Fruit fly (Drosophila melanogaster) whole organism, embryonic: ENCODE measurements around the gene CG42792.

Experiments used
- B-H2 ChIP-seq: fragments of 200-800 bp; sonication (Bioruptor generic); optimal IDR thresholded peaks from 2 replicates; lab custom pipeline; 2018; ENCODE audit warnings: missing biosample characterization, mild to moderate bottlenecking, missing genetic modification characterization
- BtbVII ChIP-seq: fragments of 200-800 bp; sonication (Bioruptor generic); optimal IDR thresholded peaks from 3 replicates; lab custom pipeline; 2017; ENCODE audit warnings: missing biosample characterization, mild to moderate bottlenecking, missing genetic modification characterization
- CG10147 ChIP-seq: fragments of 200-800 bp; sonication (Bioruptor generic); optimal IDR thresholded peaks from 2 replicates; lab custom pipeline; 2019; ENCODE audit warnings: missing biosample characterization, mild to moderate bottlenecking, missing genetic modification characterization, moderate library complexity
- CG10565 ChIP-seq: fragments of 200-800 bp; sonication (Bioruptor generic); optimal IDR thresholded peaks from 3 replicates; lab custom pipeline; 2016; ENCODE audit warnings: missing biosample characterization, mild to moderate bottlenecking, missing genetic modification characterization
- CG14860 ChIP-seq: fragments of 200-800 bp; sonication (Bioruptor generic); IDR thresholded peaks from 3 replicates; pipeline ENCODE4 v1.3.6; 2022; ENCODE audit warnings: missing biosample characterization, missing genetic modification characterization; ENCODE audit not compliant: partially characterized antibody
- CG17612 ChIP-seq: fragments of 200-800 bp; sonication (Bioruptor generic); IDR thresholded peaks from 2 replicates; pipeline ENCODE4 v1.3.6; 2022; ENCODE audit warnings: missing biosample characterization, missing genetic modification characterization
- CG17829 ChIP-seq: fragments of 200-800 bp; optimal IDR thresholded peaks from 2 replicates; lab custom pipeline; 2019; ENCODE audit warnings: missing biosample characterization, mild to moderate bottlenecking, missing genetic modification characterization, moderate library complexity
- CG18011 ChIP-seq: fragments of 200-800 bp; sonication (Bioruptor generic); optimal IDR thresholded peaks from 2 replicates; lab custom pipeline; 2017; ENCODE audit warnings: missing biosample characterization, missing genetic modification characterization, mild to moderate bottlenecking, moderate library complexity, missing genotype
- CG18262 ChIP-seq: fragments of 200-800 bp; optimal IDR thresholded peaks from 3 replicates; lab custom pipeline; 2019; ENCODE audit warnings: missing biosample characterization, mild to moderate bottlenecking, missing genetic modification characterization, moderate library complexity
- CG2129 ChIP-seq: fragments of 200-800 bp; sonication (Bioruptor generic); IDR thresholded peaks from 2 replicates; pipeline ENCODE4 v1.3.6; 2022; ENCODE audit warnings: missing biosample characterization, missing genetic modification characterization; ENCODE audit not compliant: partially characterized antibody
- CG2678 ChIP-seq: fragments of 200-800 bp; sonication (Bioruptor generic); optimal IDR thresholded peaks from 3 replicates; lab custom pipeline; 2019; ENCODE audit warnings: missing biosample characterization, mild to moderate bottlenecking, missing genetic modification characterization, moderate library complexity
- CG2875 ChIP-seq: fragments of 200-800 bp; sonication (Bioruptor generic); optimal IDR thresholded peaks from 2 replicates; lab custom pipeline; 2017; ENCODE audit warnings: missing biosample characterization, mild to moderate bottlenecking, missing genetic modification characterization, missing genetic modification reagents
- CG3281 ChIP-seq: fragments of 200-800 bp; sonication (Bioruptor generic); optimal IDR thresholded peaks from 3 replicates; lab custom pipeline; 2017; ENCODE audit warnings: missing biosample characterization, mild to moderate bottlenecking, missing genetic modification characterization
- CG34224 ChIP-seq: fragments of 200-800 bp; sonication (Bioruptor generic); IDR thresholded peaks from 3 replicates; pipeline ENCODE4 v1.3.6; 2022; ENCODE audit warnings: missing biosample characterization, missing genetic modification characterization; ENCODE audit not compliant: partially characterized antibody
- CG3726 ChIP-seq: fragments of 200-800 bp; sonication (Bioruptor generic); IDR thresholded peaks from 3 replicates; pipeline ENCODE4, ENCODE4 v1.3.6; 2022; ENCODE audit warnings: missing biosample characterization, missing genetic modification characterization
- CG3838 ChIP-seq: fragments of 200-800 bp; sonication (Bioruptor generic); optimal IDR thresholded peaks from 3 replicates; lab custom pipeline; 2016; ENCODE audit warnings: missing biosample characterization, missing genetic modification characterization
- CG4404 ChIP-seq: fragments of 200-800 bp; sonication (Bioruptor generic); IDR thresholded peaks from 2 replicates; pipeline ENCODE4 v1.3.6; 2022; ENCODE audit warnings: missing biosample characterization, missing genetic modification characterization
- CG6683 ChIP-seq: fragments of 200-800 bp; sonication (Bioruptor generic); optimal IDR thresholded peaks from 2 replicates; lab custom pipeline; 2017; ENCODE audit warnings: missing biosample characterization, mild to moderate bottlenecking, missing genetic modification characterization, missing genetic modification reagents
- CG7987 ChIP-seq: fragments of 200-800 bp; sonication (Bioruptor generic); optimal IDR thresholded peaks from 2 replicates; lab custom pipeline; 2018; ENCODE audit warnings: missing biosample characterization, mild to moderate bottlenecking, missing genetic modification characterization, moderate library complexity
- CG9727 ChIP-seq: fragments of 200-800 bp; sonication (Bioruptor generic); optimal IDR thresholded peaks from 3 replicates; lab custom pipeline; 2017; ENCODE audit warnings: missing biosample characterization, mild to moderate bottlenecking, missing genetic modification characterization
- CG9932 ChIP-seq: fragments of 200-800 bp; sonication (Bioruptor generic); IDR thresholded peaks from 2 replicates; pipeline ENCODE4 v1.3.6; 2022; ENCODE audit warnings: missing biosample characterization, missing genetic modification characterization
- CHES-1-like ChIP-seq: fragments of 200-800 bp; sonication (Bioruptor generic); optimal IDR thresholded peaks from 2 replicates; lab custom pipeline; 2016; ENCODE audit warnings: missing biosample characterization, missing genetic modification characterization
- Doc3 ChIP-seq: fragments of 200-800 bp; sonication (Bioruptor generic); IDR thresholded peaks from 3 replicates; pipeline ENCODE4 v1.3.6; 2022; ENCODE audit warnings: missing biosample characterization, missing genetic modification characterization; ENCODE audit not compliant: partially characterized antibody
- Fer2 ChIP-seq: fragments of 200-800 bp; sonication (Bioruptor generic); optimal IDR thresholded peaks from 2 replicates; lab custom pipeline; 2018; ENCODE audit warnings: missing biosample characterization, mild to moderate bottlenecking, missing genetic modification characterization, moderate library complexity
- Fer3 ChIP-seq: fragments of 200-800 bp; sonication (Bioruptor generic); optimal IDR thresholded peaks from 2 replicates; lab custom pipeline; 2018; ENCODE audit warnings: missing biosample characterization, mild to moderate bottlenecking, missing genetic modification characterization, moderate library complexity
- Mad ChIP-seq: fragments of 200-800 bp; sonication (Bioruptor generic); optimal IDR thresholded peaks from 2 replicates; lab custom pipeline; 2016; ENCODE audit warnings: missing biosample characterization, missing genetic modification characterization
- Pdp1 ChIP-seq, 2 experiments: fragments of 200-800 bp; sonication (Bioruptor generic); optimal IDR thresholded peaks; 3 replicates each; lab custom pipeline; 2016; ENCODE audit warnings: missing biosample characterization in 2 of 2, missing genetic modification characterization in 2 of 2, mild to moderate bottlenecking in 1 of 2, moderate library complexity in 1 of 2
- ase ChIP-seq: fragments of 200-800 bp; sonication (Bioruptor generic); IDR thresholded peaks from 3 replicates; pipeline ENCODE4 v1.3.6; 2022; ENCODE audit warnings: missing biosample characterization, missing genetic modification characterization
- bowl ChIP-seq: fragments of 200-800 bp; sonication (Bioruptor generic); IDR thresholded peaks from 2 replicates; pipeline ENCODE4 v1.3.6; 2022; ENCODE audit warnings: missing biosample characterization, missing genetic modification characterization
- chinmo ChIP-seq: fragments of 200-800 bp; sonication (Bioruptor generic); IDR thresholded peaks from 4 replicates; pipeline ENCODE4 v1.3.6; 2022; ENCODE audit warnings: missing biosample characterization, missing genetic modification characterization; ENCODE audit not compliant: partially characterized antibody
- cwo ChIP-seq: fragments of 200-800 bp; sonication (Bioruptor generic); optimal IDR thresholded peaks from 3 replicates; lab custom pipeline; 2017; ENCODE audit warnings: missing biosample characterization, missing genetic modification characterization, mild to moderate bottlenecking, moderate library complexity, missing genetic modification reagents
- en ChIP-seq: fragments of 200-800 bp; sonication (Bioruptor generic); optimal IDR thresholded peaks from 2 replicates; lab custom pipeline; 2016; ENCODE audit warnings: missing biosample characterization, missing genetic modification characterization
- exex ChIP-seq: fragments of 200-800 bp; sonication (Bioruptor generic); optimal IDR thresholded peaks from 4 replicates; lab custom pipeline; 2018; ENCODE audit warnings: missing biosample characterization, mild to moderate bottlenecking, missing genetic modification characterization, moderate library complexity
- fd3F ChIP-seq: fragments of 200-800 bp; sonication (Bioruptor generic); optimal IDR thresholded peaks from 2 replicates; lab custom pipeline; 2018; ENCODE audit warnings: missing biosample characterization, mild to moderate bottlenecking, missing genetic modification characterization, moderate library complexity
- fd64A ChIP-seq: fragments of 200-800 bp; sonication (Bioruptor generic); optimal IDR thresholded peaks from 3 replicates; lab custom pipeline; 2018; ENCODE audit warnings: missing biosample characterization, mild to moderate bottlenecking, missing genetic modification characterization
- fd96Cb ChIP-seq: fragments of 200-800 bp; sonication (Bioruptor generic); optimal IDR thresholded peaks from 2 replicates; lab custom pipeline; 2018; ENCODE audit warnings: missing biosample characterization, mild to moderate bottlenecking, missing genetic modification characterization, moderate library complexity
- gt ChIP-seq: fragments of 200-800 bp; sonication (Bioruptor generic); IDR thresholded peaks from 2 replicates; pipeline ENCODE4 v1.3.6; 2022; ENCODE audit warnings: missing biosample characterization, missing genetic modification characterization
- jumu ChIP-seq: fragments of 200-800 bp; sonication (Bioruptor generic); optimal IDR thresholded peaks from 3 replicates; lab custom pipeline; 2016; ENCODE audit warnings: missing biosample characterization, missing genetic modification characterization
- klu ChIP-seq: fragments of 200-800 bp; sonication (Bioruptor generic); IDR thresholded peaks from 2 replicates; pipeline ENCODE4 v1.3.6; 2022; ENCODE audit warnings: missing biosample characterization, missing genetic modification characterization
- luna ChIP-seq: fragments of 200-800 bp; sonication (Bioruptor generic); optimal IDR thresholded peaks from 2 replicates; lab custom pipeline; 2016; ENCODE audit warnings: missing biosample characterization, missing genetic modification characterization
- prd ChIP-seq, 3 experiments: fragments of >200 bp in 2 of 3; fragments of 200-800 bp in 1 of 3; sonication (Bioruptor generic) in 1 of 3; optimal IDR thresholded peaks in 2 of 3; IDR thresholded peaks in 1 of 3; 2 replicates in 2 of 3; 3 replicates in 1 of 3; pipeline versions ENCODE4 v1.3.6 to Lab custom; 2017 to 2022; ENCODE audit warnings: missing biosample characterization in 1 of 3, missing genetic modification characterization in 1 of 3
- sc ChIP-seq, 3 experiments: fragments of >200 bp in 2 of 3; fragments of 200-800 bp in 1 of 3; sonication (Bioruptor generic) in 1 of 3; optimal IDR thresholded peaks; 2 replicates in 2 of 3; 3 replicates in 1 of 3; lab custom pipeline; 2017; ENCODE audit warnings: mild to moderate bottlenecking in 1 of 3, missing biosample characterization in 1 of 3, missing genetic modification characterization in 1 of 3, missing genetic modification reagents in 1 of 3
- sens-2 ChIP-seq: fragments of 200-800 bp; sonication (Bioruptor generic); IDR thresholded peaks from 2 replicates; pipeline ENCODE4 v1.3.6; 2022; ENCODE audit warnings: missing biosample characterization, missing genetic modification characterization
- slou ChIP-seq: fragments of 200-800 bp; sonication (Bioruptor generic); optimal IDR thresholded peaks from 3 replicates; lab custom pipeline; 2016; ENCODE audit warnings: missing biosample characterization, missing genetic modification characterization
- sna ChIP-seq: fragments of 200-800 bp; sonication (Bioruptor generic); IDR thresholded peaks from 2 replicates; pipeline ENCODE4 v1.3.6; 2022; ENCODE audit warnings: missing biosample characterization, missing genetic modification characterization; ENCODE audit not compliant: partially characterized antibody
- yki ChIP-seq: fragments of >200 bp; optimal IDR thresholded peaks from 3 replicates; lab custom pipeline; 2018

Gene CG42792

DNA sequence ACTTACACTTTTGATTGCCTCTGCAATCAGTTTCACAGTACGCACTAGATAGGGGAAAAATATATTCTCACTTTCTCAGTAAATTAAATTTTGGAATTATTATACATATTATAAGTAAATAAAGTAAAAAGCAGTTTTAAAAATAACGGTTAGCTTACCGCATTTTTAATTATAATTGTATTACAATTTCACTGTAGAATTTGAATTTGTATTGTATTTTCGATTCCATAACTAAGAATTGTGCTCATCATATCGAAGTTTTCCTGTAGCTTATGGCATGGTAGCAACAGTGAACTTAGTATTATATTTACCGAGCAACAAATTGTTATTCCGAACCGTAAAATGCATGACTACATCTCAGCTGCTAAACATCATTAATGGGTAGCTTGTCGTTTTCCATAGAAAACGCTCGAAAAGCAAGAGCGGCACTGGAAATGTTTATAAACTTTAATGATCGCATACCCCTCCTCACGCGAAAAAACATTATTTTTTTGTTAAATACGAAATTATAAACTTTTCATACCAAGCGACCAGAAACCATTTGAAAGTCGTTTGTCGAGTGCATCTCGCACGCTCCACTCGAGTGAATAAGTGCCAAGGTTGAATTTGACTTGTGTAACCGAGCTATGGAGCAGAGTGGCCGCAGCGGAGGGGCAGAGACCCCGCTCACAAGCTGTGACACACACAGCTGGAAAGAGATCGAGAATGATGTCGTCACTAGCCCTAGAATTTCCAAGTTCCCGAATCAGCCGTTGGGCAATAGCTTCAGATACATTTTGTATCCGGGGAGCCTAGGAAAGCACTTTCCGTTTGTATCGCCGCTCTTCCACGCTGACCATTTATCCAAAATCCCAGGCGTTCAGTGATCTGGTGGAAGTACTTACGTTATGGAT is 47.0 kb upstream of the CG42792 start (continued):
- TF ChIP-seq slou: peak; percentile 78
- TF ChIP-seq ase (GFP tag; lab: Robert Waterston, UW): peak; percentile 80
- TF ChIP-seq CG17612 (GFP tag; lab: Robert Waterston, UW): peak; percentile 66; the same call in 1 of the 2 replicates
- no peak for TF ChIP-seq CG3838 (GFP tag; lab: Kevin White, UChicago)
- TF ChIP-seq CG18011: peak; percentile 60
- TF ChIP-seq sc (optimal IDR thresholded peaks at IDR 0.05; lab: Kevin White, UChicago): no peak
- TF ChIP-seq sc (GFP tag; optimal IDR thresholded peaks at IDR 0.05; lab: Kevin White, UChicago): peak; percentile 78
- peak; percentile 90 for TF ChIP-seq CG3726 (GFP tag; lab: Robert Waterston, UW)
- TF ChIP-seq gt (GFP tag; lab: Robert Waterston, UW): 0 out of 2 replicates have a peak, but pooled peaks have one; percentile 10
- peak; percentile 87 for TF ChIP-seq CG9932 (GFP tag; lab: Robert Waterston, UW)
- TF ChIP-seq prd (optimal IDR thresholded peaks at IDR 0.05; lab: Kevin White, UChicago): no peak
- peak; percentile 92 for TF ChIP-seq prd (GFP tag; IDR thresholded peaks at IDR 0.05; lab: Robert Waterston, UW)
- TF ChIP-seq CG10565 (GFP tag; lab: Kevin White, UChicago): no peak
- peak; percentile 92 for TF ChIP-seq CG7987 (GFP tag; lab: Kevin White, UChicago)
- TF ChIP-seq jumu (GFP tag; lab: Kevin White, UChicago): peak; percentile 40
- peak; percentile 96 for TF ChIP-seq fd3F (GFP tag; lab: Kevin White, UChicago)
- peak; percentile 87 for TF ChIP-seq BtbVII
- peak; percentile 94 for TF ChIP-seq CG9727 (GFP tag; lab: Kevin White, UChicago)
- TF ChIP-seq fd64A (GFP tag; lab: Kevin White, UChicago): no peak
- peak; percentile 94 for TF ChIP-seq Fer3
- peak; percentile 84 for TF ChIP-seq CG4404
- no peak for TF ChIP-seq yki (lab: Kevin White, UChicago)
- peak; percentile 20 for TF ChIP-seq Mad (GFP tag; lab: Kevin White, UChicago)
- TF ChIP-seq CG14860 (GFP tag; lab: Robert Waterston, UW): 0 out of 3 replicates have a peak, but pooled peaks have one; percentile 27
- TF ChIP-seq CG2875 (GFP tag; lab: Kevin White, UChicago): peak; percentile 91
- peak; percentile 81 for TF ChIP-seq exex
- TF ChIP-seq CG10147 (GFP tag; lab: Kevin White, UChicago): peak; percentile 88
- peak; percentile 89 for TF ChIP-seq B-H2 (GFP tag; lab: Kevin White, UChicago)
- TF ChIP-seq chinmo (GFP tag; lab: Robert Waterston, UW): peak; percentile 100
- TF ChIP-seq sna (GFP tag; lab: Robert Waterston, UW): no peak
- peak; percentile 93 for TF ChIP-seq fd96Cb (tag; lab: Kevin White, UChicago)
- no peak for TF ChIP-seq CG34224 (GFP tag; lab: Robert Waterston, UW)
- TF ChIP-seq CG17829: peak; percentile 90
- no peak for TF ChIP-seq CHES-1-like
- peak; percentile 64 to 100 for TF ChIP-seq Pdp1 (GFP tag; optimal IDR thresholded peaks at IDR 0.05; lab: Kevin White, UChicago)
- TF ChIP-seq sens-2 (GFP tag; lab: Robert Waterston, UW): peak; percentile 65; the same call in 1 of the 2 replicates
- TF ChIP-seq Fer2 (tag; lab: Kevin White, UChicago): peak; percentile 93
- no peak for TF ChIP-seq en
- peak; percentile 85 for TF ChIP-seq CG6683 (GFP tag; lab: Kevin White, UChicago)
- TF ChIP-seq CG2129 (GFP tag; lab: Robert Waterston, UW): no peak
- TF ChIP-seq luna: no peak
- TF ChIP-seq bowl (GFP tag; lab: Robert Waterston, UW): peak; percentile 68; the same call in 1 of the 2 replicates
- TF ChIP-seq CG18262 (tag; lab: Kevin White, UChicago): peak; percentile 95
- TF ChIP-seq CG2678 (tag; lab: Kevin White, UChicago): peak; percentile 98
- TF ChIP-seq cwo (GFP tag; lab: Kevin White, UChicago): peak; percentile 57
- TF ChIP-seq Doc3 (GFP tag; lab: Robert Waterston, UW): no peak
- TF ChIP-seq CG3281 (GFP tag; lab: Kevin White, UChicago): peak; percentile 91
- peak; percentile 87 for TF ChIP-seq klu (GFP tag; lab: Robert Waterston, UW)
